Worm (Caenorhabditis elegans) whole organism, L3 larva: ENCODE results near the gene ZK488.5.

Source experiments
- aly-2 ChIP-seq: fragments of 150-350 bp; optimal IDR thresholded peaks from 2 replicates; lab custom pipeline; 2014; ENCODE audit warnings: missing biosample characterization, missing genetic modification characterization
- elt-3 ChIP-seq, 3 experiments: fragments of 150-350 bp in 1 of 3; sonication (generic microtip) in 2 of 3; optimal IDR thresholded peaks; 2 replicates in 2 of 3; 4 replicates in 1 of 3; lab custom pipeline; 2014 to 2017; ENCODE audit warnings: missing biosample characterization in 3 of 3, missing genetic modification characterization in 3 of 3
- nhr-12 ChIP-seq: fragments of 150-350 bp; optimal IDR thresholded peaks from 2 replicates; lab custom pipeline; 2014; ENCODE audit warnings: missing biosample characterization, missing genetic modification characterization
- skn-1 ChIP-seq: fragments of 150-350 bp; optimal IDR thresholded peaks from 2 replicates; lab custom pipeline; 2014; ENCODE audit warnings: missing biosample characterization, missing genetic modification characterization
- unc-39 ChIP-seq: sonication (generic microtip); optimal IDR thresholded peaks from 4 replicates; lab custom pipeline; 2017; ENCODE audit warnings: missing biosample characterization, missing genetic modification characterization

DNA sequence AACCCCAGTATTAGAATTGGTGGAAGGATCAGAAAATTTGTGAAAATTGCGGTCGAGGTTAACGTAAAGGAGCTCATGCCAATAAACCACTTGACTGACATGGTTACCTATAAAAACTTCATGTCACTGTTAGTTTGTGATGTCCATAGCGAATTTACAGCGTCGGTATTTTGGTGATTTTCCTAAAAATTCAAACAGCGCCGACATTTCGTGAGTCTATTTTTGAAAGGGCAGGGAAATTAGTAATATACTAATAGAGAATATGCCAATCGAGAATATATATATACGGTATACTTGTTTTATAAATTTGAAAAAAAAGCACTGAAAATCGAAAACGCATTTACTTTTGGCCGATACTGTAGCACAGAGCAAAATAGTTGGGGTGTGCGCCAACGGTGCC, 37.0 kb upstream of the ZK488.5 start, which contains the start of gene srx-8:
- TF ChIP-seq elt-3 (tag; optimal IDR thresholded peaks at IDR 0.05; lab: Kevin White, UChicago) (no peak), skn-1 (tag; lab: Kevin White, UChicago) (no peak), aly-2 (tag; lab: Kevin White, UChicago) (no peak), nhr-12 (no peak), unc-39 (no peak)
